Fruit fly (Drosophila melanogaster): ENCODE measurements around the gene Srp14.

The Srp14 gene

dm6 chr3R:20548255-20548654 lies 31.7 kb upstream of the Srp14 start:
- TF ChIP-seq CrebA (GFP tag; optimal IDR thresholded peaks at IDR 0.05; ENCODE audit: borderline replicate concordance) (peak; percentile 47), Dfd (GFP tag; optimal IDR thresholded peaks at IDR 0.05) (no peak)

dm6 chr3R:20549017-20549854 lies 30.7 kb upstream of the Srp14 start:
- TF ChIP-seq Rel (GFP tag; optimal IDR thresholded peaks at IDR 0.05) (no peak), Rel (tag; optimal IDR thresholded peaks at IDR 0.05) (peak; percentile 9), dsf (GFP tag; optimal IDR thresholded peaks at IDR 0.05; ENCODE audit: borderline replicate concordance) (no peak), lola (GFP tag; optimal IDR thresholded peaks at IDR 0.05) (no peak), N (GFP tag; optimal IDR thresholded peaks at IDR 0.05) (no peak), woc (GFP tag; optimal IDR thresholded peaks at IDR 0.05) (no peak), sage (GFP tag; optimal IDR thresholded peaks at IDR 0.05) (no peak), CG32264 (GFP tag; optimal IDR thresholded peaks at IDR 0.05) (no peak), GATAd (GFP tag; optimal IDR thresholded peaks at IDR 0.05) (no peak), h (GFP tag; optimal IDR thresholded peaks at IDR 0.05) (peak; percentile 21), rgr (GFP tag; optimal IDR thresholded peaks at IDR 0.05) (peak; percentile 21), Hr78 (GFP tag; optimal IDR thresholded peaks at IDR 0.05) (no peak), Hr83 (GFP tag; optimal IDR thresholded peaks at IDR 0.05; ENCODE audit: poor library complexity, severe bottlenecking) (peak; percentile 15), dmrt93B (GFP tag; optimal IDR thresholded peaks at IDR 0.05) (no peak), fru (GFP tag; optimal IDR thresholded peaks at IDR 0.05) (peak; percentile 22), usp (GFP tag; optimal IDR thresholded peaks at IDR 0.05) (no peak), Myc (optimal IDR thresholded peaks at IDR 0.05) (no peak), Dfd (GFP tag; optimal IDR thresholded peaks at IDR 0.05) (no peak), OdsH (GFP tag; optimal IDR thresholded peaks at IDR 0.05) (no peak), CrebA (GFP tag; optimal IDR thresholded peaks at IDR 0.05; ENCODE audit: borderline replicate concordance) (no peak), Vsx2 (GFP tag; optimal IDR thresholded peaks at IDR 0.05; ENCODE audit: partially characterized antibody) (no peak)

- TF ChIP-seq CG32264 (GFP tag; optimal IDR thresholded peaks at IDR 0.05) (no peak), Dfd (GFP tag; optimal IDR thresholded peaks at IDR 0.05) (no peak), br (GFP tag; optimal IDR thresholded peaks at IDR 0.05) (peak; percentile 76), Rel (GFP tag; optimal IDR thresholded peaks at IDR 0.05) (peak; percentile 62), Rel (tag; optimal IDR thresholded peaks at IDR 0.05) (peak; percentile 70), HLH106 (tag; optimal IDR thresholded peaks at IDR 0.05) (peak; percentile 86), Hr83 (GFP tag; optimal IDR thresholded peaks at IDR 0.05; ENCODE audit: poor library complexity, severe bottlenecking) (peak; percentile 61), Abd-B (GFP tag; optimal IDR thresholded peaks at IDR 0.05) (no peak), GATAd (GFP tag; optimal IDR thresholded peaks at IDR 0.05) (no peak), ey (GFP tag; optimal IDR thresholded peaks at IDR 0.05) (peak; percentile 79), CrebA (GFP tag; optimal IDR thresholded peaks at IDR 0.05; ENCODE audit: borderline replicate concordance) (no peak), jim (GFP tag; optimal IDR thresholded peaks at IDR 0.05) (no peak), sv (GFP tag; optimal IDR thresholded peaks at IDR 0.05) (peak; percentile 58), dl (GFP tag; optimal IDR thresholded peaks at IDR 0.05; ENCODE audit: insufficient read depth in 1 of 2, partially characterized antibody in 2 of 2) (no peak), sage (GFP tag; optimal IDR thresholded peaks at IDR 0.05) (peak; percentile 79), Sp1 (GFP tag; optimal IDR thresholded peaks at IDR 0.05) (peak; percentile 82), dsf (GFP tag; optimal IDR thresholded peaks at IDR 0.05; ENCODE audit: borderline replicate concordance) (peak; percentile 9), CG9705 (GFP tag; optimal IDR thresholded peaks at IDR 0.05) (peak; percentile 55), tai (GFP tag; optimal IDR thresholded peaks at IDR 0.05) (no peak), Myc (optimal IDR thresholded peaks at IDR 0.05) (no peak), Dif (GFP tag; optimal IDR thresholded peaks at IDR 0.05; ENCODE audit: partially characterized antibody) (no peak), fru (GFP tag; optimal IDR thresholded peaks at IDR 0.05) (peak; percentile 72), pan (optimal IDR thresholded peaks at IDR 0.05) (no peak), Hr78 (GFP tag; optimal IDR thresholded peaks at IDR 0.05) (no peak), N (GFP tag; optimal IDR thresholded peaks at IDR 0.05) (no peak), usp (GFP tag; optimal IDR thresholded peaks at IDR 0.05) (no peak), foxo (GFP tag; optimal IDR thresholded peaks at IDR 0.05) (peak in 1 of 2 experiments; percentile 82), Hnf4 (GFP tag; optimal IDR thresholded peaks at IDR 0.05) (peak; percentile 56), OdsH (GFP tag; optimal IDR thresholded peaks at IDR 0.05) (peak; percentile 85), brk (GFP tag; optimal IDR thresholded peaks at IDR 0.05) (peak; percentile 74), Vsx2 (GFP tag; optimal IDR thresholded peaks at IDR 0.05; ENCODE audit: partially characterized antibody) (no peak), lola (GFP tag; optimal IDR thresholded peaks at IDR 0.05) (no peak), Jra (GFP tag; optimal IDR thresholded peaks at IDR 0.05) (no peak), dmrt93B (GFP tag; optimal IDR thresholded peaks at IDR 0.05) (peak; percentile 63), woc (GFP tag; optimal IDR thresholded peaks at IDR 0.05) (peak; percentile 37), h (GFP tag; optimal IDR thresholded peaks at IDR 0.05) (peak; percentile 86), psq (GFP tag; optimal IDR thresholded peaks at IDR 0.05) (peak; percentile 84), rgr (GFP tag; optimal IDR thresholded peaks at IDR 0.05) (peak; percentile 89)
Measured at dm6 chr3R:20549855-20550603, 29.9 kb upstream of the Srp14 start.

Measured in whole organism, wandering third instar larva.